Worm (Caenorhabditis elegans): Measurements from ENCODE around the gene F48C5.2.

The F48C5.2 gene

ce11 chrX:11472953-11473671 is 19.0 kb upstream of the F48C5.2 start (continued):
- TF ChIP-seq nhr-10 (tag; optimal IDR thresholded peaks at IDR 0.05), result no peak
- TF ChIP-seq gmeb-1 (tag; optimal IDR thresholded peaks at IDR 0.05), result no peak
- TF ChIP-seq unc-39 (tag; optimal IDR thresholded peaks at IDR 0.05), result no peak
- TF ChIP-seq lin-11 (tag; optimal IDR thresholded peaks at IDR 0.05), result no peak
- no peak for TF ChIP-seq ztf-11 (tag; optimal IDR thresholded peaks at IDR 0.05)
- peak; percentile 62 for TF ChIP-seq sma-9 (GFP tag; optimal IDR thresholded peaks at IDR 0.05)
- no peak for TF ChIP-seq sma-9 (tag; optimal IDR thresholded peaks at IDR 0.05)
- no peak for TF ChIP-seq alr-1 (tag; optimal IDR thresholded peaks at IDR 0.05)
- TF ChIP-seq nhr-6 (tag; optimal IDR thresholded peaks at IDR 0.05), result no peak
- peak; percentile 42 for TF ChIP-seq unc-55 (GFP tag; optimal IDR thresholded peaks at IDR 0.05)
- no peak for TF ChIP-seq nhr-11 (tag; optimal IDR thresholded peaks at IDR 0.05)
- no peak for TF ChIP-seq nhr-25 (tag; optimal IDR thresholded peaks at IDR 0.05)
- peak; percentile 4 for TF ChIP-seq sem-4 (tag; optimal IDR thresholded peaks at IDR 0.05)
- TF ChIP-seq nhr-237 (tag; optimal IDR thresholded peaks at IDR 0.05), result no peak
- TF ChIP-seq fos-1 (tag; optimal IDR thresholded peaks at IDR 0.05), result no peak
- no peak for TF ChIP-seq snpc-4 (tag; optimal IDR thresholded peaks at IDR 0.05)
- peak; percentile 85 for TF ChIP-seq F13H6.1 (tag; optimal IDR thresholded peaks at IDR 0.05)

- TF ChIP-seq crh-2 (tag; optimal IDR thresholded peaks at IDR 0.05), result peak; percentile 1
- TF ChIP-seq lin-39 (tag; optimal IDR thresholded peaks at IDR 0.05), result no peak
Observed at ce11 chrX:11472407-11472806, 18.3 kb upstream of the F48C5.2 start.

- TF ChIP-seq sem-4 (tag; optimal IDR thresholded peaks at IDR 0.05) (peak; percentile 72), ZK546.5 (tag; optimal IDR thresholded peaks at IDR 0.05) (no peak), sma-3 (GFP tag; optimal IDR thresholded peaks at IDR 0.05) (peak; percentile 13), unc-39 (tag; optimal IDR thresholded peaks at IDR 0.05) (no peak), nhr-11 (tag; optimal IDR thresholded peaks at IDR 0.05) (no peak), egl-27 (tag; optimal IDR thresholded peaks at IDR 0.05) (peak; percentile 19), nhr-6 (tag; optimal IDR thresholded peaks at IDR 0.05) (peak; percentile 79), sma-9 (GFP tag; optimal IDR thresholded peaks at IDR 0.05) (peak; percentile 85), sma-9 (tag; optimal IDR thresholded peaks at IDR 0.05) (no peak), Y55F3AM.14 (GFP tag; optimal IDR thresholded peaks at IDR 0.05) (peak; percentile 80), nhr-77 (tag; optimal IDR thresholded peaks at IDR 0.05) (no peak), crh-2 (tag; optimal IDR thresholded peaks at IDR 0.05) (peak; percentile 77), mdl-1 (tag; optimal IDR thresholded peaks at IDR 0.05) (peak; percentile 72 to 82), nhr-129 (tag; optimal IDR thresholded peaks at IDR 0.05) (peak; percentile 84), skn-1 (tag; optimal IDR thresholded peaks at IDR 0.05) (no peak), ztf-4 (tag; optimal IDR thresholded peaks at IDR 0.05) (peak; percentile 86), lin-11 (tag; optimal IDR thresholded peaks at IDR 0.05) (peak; percentile 73), fos-1 (tag; optimal IDR thresholded peaks at IDR 0.05) (peak; percentile 62), unc-55 (GFP tag; optimal IDR thresholded peaks at IDR 0.05) (peak; percentile 9), ama-1 (optimal IDR thresholded peaks at IDR 0.05) (peak; percentile 56), nhr-21 (tag; optimal IDR thresholded peaks at IDR 0.05) (peak; percentile 34), zag-1 (tag; optimal IDR thresholded peaks at IDR 0.05) (peak; percentile 33), nhr-25 (tag; optimal IDR thresholded peaks at IDR 0.05) (peak; percentile 63), mab-5 (tag; optimal IDR thresholded peaks at IDR 0.05) (no peak), F13H6.1 (tag; optimal IDR thresholded peaks at IDR 0.05) (peak; percentile 87), C34F6.9 (tag; optimal IDR thresholded peaks at IDR 0.05) (peak; percentile 82), snpc-4 (tag; optimal IDR thresholded peaks at IDR 0.05) (peak; percentile 17), ztf-1 (GFP tag; conservative IDR thresholded peaks at IDR 0.05) (no peak), blmp-1 (tag; optimal IDR thresholded peaks at IDR 0.05; ENCODE audit: insufficient read depth) (peak; percentile 49), elt-3 (tag; optimal IDR thresholded peaks at IDR 0.05) (no peak), lin-13 (GFP tag; optimal IDR thresholded peaks at IDR 0.05) (peak; percentile 31), mbf-1 (tag; optimal IDR thresholded peaks at IDR 0.05) (no peak), elt-1 (tag; optimal IDR thresholded peaks at IDR 0.05) (no peak), lsy-2 (tag; optimal IDR thresholded peaks at IDR 0.05) (peak in 1 of 2 experiments; percentile 77)
Observed at ce11 chrX:11471893-11472292, 17.8 kb upstream of the F48C5.2 start.

Data from whole organism, L2 larva.